Fruit fly (Drosophila melanogaster): Measurements from ENCODE around the gene Wee1.

The Wee1 gene

dm6 chr2L:6919850-6920660, 6.1 kb upstream of the Wee1 start, which contains the start of gene x16:
Gene x16 (minus strand): TSS chr2L:6920210.
- TF ChIP-seq CG17801 (GFP tag; optimal IDR thresholded peaks at IDR 0.05; ENCODE audit: partially characterized antibody), result no peak

dm6 chr2L:6919203-6919849, 5.4 kb upstream of the Wee1 start:
- TF ChIP-seq CG17801 (GFP tag; optimal IDR thresholded peaks at IDR 0.05; ENCODE audit: partially characterized antibody), result no peak

- peak; percentile 69 for TF ChIP-seq CG17801 (GFP tag; optimal IDR thresholded peaks at IDR 0.05; ENCODE audit: partially characterized antibody)
Measured at dm6 chr2L:6918517-6919202, 4.7 kb upstream of the Wee1 start, which contains the start of gene nop5. Gene nop5 (minus strand): TSS chr2L:6918743.

dm6 chr2L:6916345-6916744, 2.4 kb upstream of the Wee1 start, which contains the start of gene CG32829:
Gene CG32829 (minus strand): TSS chr2L:6916445.
- no peak for TF ChIP-seq CG17801 (GFP tag; optimal IDR thresholded peaks at IDR 0.05; ENCODE audit: partially characterized antibody)

- peak; percentile 10 for TF ChIP-seq CG17801 (GFP tag; optimal IDR thresholded peaks at IDR 0.05; ENCODE audit: partially characterized antibody)
Measured at dm6 chr2L:6907761-6908160, 6.2 kb downstream of the Wee1 start, which contains the start of the genes Polr1F and Rat1. Gene Polr1F (minus strand): TSS chr2L:6907844. Gene Rat1 (plus strand): TSS chr2L:6908083.

- TF ChIP-seq CG17801 (GFP tag; optimal IDR thresholded peaks at IDR 0.05; ENCODE audit: partially characterized antibody), result no peak
Measured at dm6 chr2L:6874526-6875198, 39.3 kb downstream of the Wee1 start, which contains the start of gene Nlg2. Gene Nlg2 (plus strand): TSS chr2L:6874900.

- no peak for TF ChIP-seq CG17801 (GFP tag; optimal IDR thresholded peaks at IDR 0.05; ENCODE audit: partially characterized antibody)
Measured at dm6 chr2L:6874006-6874405, 39.9 kb downstream of the Wee1 start.

- TF ChIP-seq CG17801 (GFP tag; optimal IDR thresholded peaks at IDR 0.05; ENCODE audit: partially characterized antibody), result no peak
Measured at dm6 chr2L:6870777-6871176, 43.2 kb downstream of the Wee1 start.

dm6 chr2L:6870289-6870688, 43.6 kb downstream of the Wee1 start, which contains the start of gene Nha1:
Gene Nha1 (minus strand): TSS chr2L:6870389.
- TF ChIP-seq CG17801 (GFP tag; optimal IDR thresholded peaks at IDR 0.05; ENCODE audit: partially characterized antibody), result no peak

dm6 chr2L:6868178-6868867, 45.6 kb downstream of the Wee1 start:
- no peak for TF ChIP-seq CG17801 (GFP tag; optimal IDR thresholded peaks at IDR 0.05; ENCODE audit: partially characterized antibody)

Data from ovary, adult (tissue).